Worm (Caenorhabditis elegans) whole organism, L3 larva: Measurements from ENCODE around the gene F21C10.6.
A peak's percentile ranks its signal among the peaks of the same experiment; 100 is the strongest.

ENCODE experiments used
- R02D3.7 ChIP-seq: fragments of 150-350 bp; optimal IDR thresholded peaks from 2 replicates; lab custom pipeline; 2014; ENCODE audit warnings: missing biosample characterization, missing genetic modification characterization
- ama-1 ChIP-seq: fragments of 150-350 bp; optimal IDR thresholded peaks from 2 replicates; lab custom pipeline; 2018
- ceh-16 ChIP-seq: sonication (generic microtip); optimal IDR thresholded peaks from 2 replicates; lab custom pipeline; 2017; ENCODE audit warnings: missing biosample characterization, missing genetic modification characterization
- ceh-28 ChIP-seq: fragments of 150-350 bp; optimal IDR thresholded peaks from 2 replicates; lab custom pipeline; 2014; ENCODE audit warnings: missing biosample characterization, missing genetic modification reagents, missing genetic modification characterization
- ceh-9 ChIP-seq: sonication (generic microtip); optimal IDR thresholded peaks from 2 replicates; lab custom pipeline; 2018; ENCODE audit warnings: missing biosample characterization, missing genetic modification characterization
- egl-27 ChIP-seq: sonication (generic microtip); optimal IDR thresholded peaks from 4 replicates; lab custom pipeline; 2017; ENCODE audit warnings: missing biosample characterization, missing genetic modification reagents, missing genetic modification characterization
- egl-5 ChIP-seq: fragments of 150-350 bp; optimal IDR thresholded peaks from 2 replicates; lab custom pipeline; 2017; ENCODE audit warnings: missing biosample characterization, missing genetic modification reagents, missing genetic modification characterization, inconsistent platforms
- elt-2 ChIP-seq: sonication (generic microtip); optimal IDR thresholded peaks from 2 replicates; lab custom pipeline; 2016; ENCODE audit warnings: missing genetic modification reagents, mild to moderate bottlenecking, missing genetic modification characterization, missing compliant biosample characterization
- eor-1 ChIP-seq, 2 experiments: fragments of 150-350 bp; optimal IDR thresholded peaks; 2 replicates each; lab custom pipeline; 2014 to 2018; ENCODE audit warnings: missing biosample characterization in 2 of 2, missing genetic modification characterization in 2 of 2
- fkh-2 ChIP-seq: fragments of 150-350 bp; optimal IDR thresholded peaks from 2 replicates; lab custom pipeline; 2014; ENCODE audit warnings: missing biosample characterization, missing genetic modification reagents, missing genetic modification characterization
- fos-1 ChIP-seq: fragments of 150-350 bp; optimal IDR thresholded peaks from 2 replicates; lab custom pipeline; 2014; ENCODE audit warnings: missing biosample characterization, missing genetic modification characterization
- jun-1 ChIP-seq: fragments of 150-350 bp; optimal IDR thresholded peaks from 2 replicates; lab custom pipeline; 2014; ENCODE audit warnings: missing biosample characterization, missing genetic modification reagents, missing genetic modification characterization
- lin-15B ChIP-seq: fragments of 150-350 bp; optimal IDR thresholded peaks from 2 replicates; lab custom pipeline; 2014; ENCODE audit warnings: missing biosample characterization, missing genetic modification characterization
- lin-39 ChIP-seq: fragments of 150-350 bp; optimal IDR thresholded peaks from 2 replicates; lab custom pipeline; 2018; ENCODE audit warnings: missing biosample characterization, missing genetic modification reagents, missing genetic modification characterization
- mdl-1 ChIP-seq: fragments of 150-350 bp; optimal IDR thresholded peaks from 2 replicates; lab custom pipeline; 2014; ENCODE audit warnings: missing biosample characterization, missing genetic modification characterization
- mml-1 ChIP-seq: fragments of 150-350 bp; sonication (generic microtip); optimal IDR thresholded peaks from 3 replicates; lab custom pipeline; 2014; ENCODE audit warnings: missing biosample characterization, missing genetic modification characterization
- nfya-1 ChIP-seq: sonication (generic microtip); optimal IDR thresholded peaks from 2 replicates; lab custom pipeline; 2017; ENCODE audit warnings: missing genetic modification characterization, mild to moderate bottlenecking, missing compliant biosample characterization, antibody characterized with exemption, moderate library complexity; ENCODE audit not compliant: insufficient read depth
- nhr-11 ChIP-seq: fragments of 150-350 bp; optimal IDR thresholded peaks from 2 replicates; lab custom pipeline; 2014; ENCODE audit warnings: missing biosample characterization, missing genetic modification characterization
- nhr-237 ChIP-seq: fragments of 150-350 bp; optimal IDR thresholded peaks from 2 replicates; lab custom pipeline; 2014; ENCODE audit warnings: missing biosample characterization, missing genetic modification characterization
- nhr-43 ChIP-seq: sonication (generic microtip); optimal IDR thresholded peaks from 2 replicates; lab custom pipeline; 2016; ENCODE audit warnings: mild to moderate bottlenecking, missing genetic modification characterization, missing compliant biosample characterization; ENCODE audit not compliant: poor library complexity, severe bottlenecking
- nhr-67 ChIP-seq: fragments of 150-350 bp; optimal IDR thresholded peaks from 2 replicates; lab custom pipeline; 2014; ENCODE audit warnings: missing biosample characterization, missing genetic modification characterization
- nhr-76 ChIP-seq: fragments of 150-350 bp; sonication (generic microtip); optimal IDR thresholded peaks from 5 replicates; lab custom pipeline; 2014; ENCODE audit warnings: missing biosample characterization, missing genetic modification characterization
- nhr-77 ChIP-seq: fragments of 150-350 bp; optimal IDR thresholded peaks from 2 replicates; lab custom pipeline; 2014; ENCODE audit warnings: missing biosample characterization, missing genetic modification characterization
- pha-4 ChIP-seq: fragments of 150-350 bp; optimal IDR thresholded peaks from 2 replicates; lab custom pipeline; 2014; ENCODE audit warnings: missing biosample characterization, missing genetic modification reagents, missing genetic modification characterization
- sea-2 ChIP-seq: fragments of 150-350 bp; sonication (generic microtip); optimal IDR thresholded peaks from 4 replicates; lab custom pipeline; 2014; ENCODE audit warnings: missing biosample characterization, missing genetic modification reagents, missing genetic modification characterization
- snpc-4 ChIP-seq: fragments of 150-350 bp; optimal IDR thresholded peaks from 2 replicates; lab custom pipeline; 2014; ENCODE audit warnings: missing biosample characterization, missing genetic modification characterization
- tbx-2 ChIP-seq: sonication (generic microtip); optimal IDR thresholded peaks from 2 replicates; lab custom pipeline; 2016; ENCODE audit warnings: mild to moderate bottlenecking, missing genetic modification characterization, missing compliant biosample characterization
- unc-39 ChIP-seq: sonication (generic microtip); optimal IDR thresholded peaks from 4 replicates; lab custom pipeline; 2017; ENCODE audit warnings: missing biosample characterization, missing genetic modification characterization
- unc-62 ChIP-seq: fragments of 150-350 bp; sonication (generic microtip); optimal IDR thresholded peaks from 4 replicates; lab custom pipeline; 2014; ENCODE audit warnings: missing biosample characterization, missing genetic modification reagents, missing genetic modification characterization
- zag-1 ChIP-seq: fragments of 150-350 bp; optimal IDR thresholded peaks from 2 replicates; lab custom pipeline; 2014; ENCODE audit warnings: missing biosample characterization, missing genetic modification characterization
- ztf-11 ChIP-seq: fragments of 150-350 bp; optimal IDR thresholded peaks from 2 replicates; lab custom pipeline; 2014; ENCODE audit warnings: missing biosample characterization, missing genetic modification characterization
- ztf-4 ChIP-seq: fragments of 150-350 bp; optimal IDR thresholded peaks from 2 replicates; lab custom pipeline; 2014; ENCODE audit warnings: missing biosample characterization, missing genetic modification characterization

F21C10.6 gene

DNA sequence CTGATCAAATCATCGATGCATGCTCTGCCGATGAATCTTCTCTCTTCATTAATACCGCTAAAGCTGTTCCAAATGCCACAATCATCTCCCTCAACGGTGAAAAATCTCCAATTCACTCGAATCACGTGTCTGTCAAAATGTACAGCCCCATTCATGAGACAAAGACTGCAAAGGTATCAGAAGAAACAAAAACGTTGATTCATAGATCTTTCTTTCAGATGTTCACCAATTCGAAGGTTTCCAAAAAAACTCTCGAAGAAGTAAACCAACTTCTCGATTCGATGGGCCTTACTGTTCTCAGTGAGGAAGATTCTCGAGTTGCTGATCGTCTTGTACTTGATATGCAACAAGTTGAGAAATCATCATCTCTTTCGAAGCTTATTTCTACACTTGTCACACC lies 27.6 kb upstream of the F21C10.6 start:
- TF ChIP-seq lin-39 (tag; lab: Kevin White, UChicago) (peak; percentile 20), nfya-1 (tag; lab: Kevin White, UChicago) (no peak), ama-1 (lab: Kevin White, UChicago) (peak; percentile 55)
- TF ChIP-seq, all 47 proteins: peak for 2

ce11 chrV:9097213-9097612 lies 27.1 kb upstream of the F21C10.6 start:
- TF ChIP-seq R02D3.7 (tag; lab: Kevin White, UChicago) (no peak), eor-1 (tag; optimal IDR thresholded peaks at IDR 0.05; lab: Kevin White, UChicago) (no peak), fos-1 (tag; lab: Kevin White, UChicago) (no peak), nhr-11 (tag; lab: Kevin White, UChicago) (no peak), ceh-16 (no peak), unc-39 (tag; lab: Kevin White, UChicago) (no peak)

- TF ChIP-seq mml-1 (tag; lab: Kevin White, UChicago), result no peak
- peak; percentile 12 for TF ChIP-seq pha-4
- no peak for TF ChIP-seq fkh-2
- no peak for TF ChIP-seq nhr-237 (tag; lab: Kevin White, UChicago)
- TF ChIP-seq elt-2 (tag; lab: Kevin White, UChicago), result peak; percentile 25
- no peak for TF ChIP-seq unc-39 (tag; lab: Kevin White, UChicago)
- TF ChIP-seq snpc-4 (tag; lab: Kevin White, UChicago), result no peak
- no peak for TF ChIP-seq ceh-16
- no peak for TF ChIP-seq nhr-77 (tag; lab: Kevin White, UChicago)
Observed at ce11 chrV:9098280-9098973, 25.9 kb upstream of the F21C10.6 start, which contains the start of gene F21C10.9. Gene F21C10.9 (minus strand): TSS chrV:9098696.

DNA sequence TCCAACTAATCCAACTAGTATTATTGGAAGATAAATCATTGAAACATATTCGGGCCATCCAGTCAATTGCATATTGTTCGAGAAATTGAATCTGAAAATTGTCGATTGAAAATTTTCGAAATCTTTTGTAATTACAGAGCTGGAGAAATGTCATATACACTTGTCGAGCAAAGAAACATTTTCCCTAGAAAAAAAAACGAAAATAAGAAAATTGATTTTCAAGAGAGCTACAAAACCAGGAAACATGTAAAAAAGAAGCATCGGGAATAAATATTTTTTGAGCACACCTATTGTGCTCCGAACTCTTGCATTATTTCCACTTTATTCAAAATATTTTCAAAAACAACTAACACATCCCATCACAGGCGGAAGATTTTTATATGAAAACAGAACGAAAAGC lies 23.2 kb upstream of the F21C10.6 start, which contains the start of gene frpr-6:
Gene frpr-6 (minus strand): TSS at position 101 of the 400 bp plus-strand sequence.
- TF ChIP-seq nhr-67 (tag; lab: Kevin White, UChicago), result no peak
- no peak for TF ChIP-seq R02D3.7 (tag; lab: Kevin White, UChicago)
- TF ChIP-seq sea-2 (GFP tag; lab: Kevin White, UChicago), result no peak
- TF ChIP-seq eor-1 (tag; optimal IDR thresholded peaks at IDR 0.05; lab: Kevin White, UChicago), result no peak
- no peak for TF ChIP-seq nhr-76 (tag; lab: Kevin White, UChicago)
- TF ChIP-seq ztf-4 (tag; lab: Kevin White, UChicago), result no peak
- TF ChIP-seq snpc-4 (tag; lab: Kevin White, UChicago), result no peak
- no peak for TF ChIP-seq unc-62 (GFP tag; lab: Kevin White, UChicago)
- no peak for TF ChIP-seq nhr-43
- TF ChIP-seq egl-27 (tag; lab: Kevin White, UChicago), result no peak
- TF ChIP-seq mml-1 (tag; lab: Kevin White, UChicago), result no peak

ce11 chrV:9108219-9108618 lies 16.1 kb upstream of the F21C10.6 start, which contains the start of gene F21C10.18:
Gene F21C10.18 (plus strand): TSS chrV:9108519.
- no peak for TF ChIP-seq elt-2 (tag; lab: Kevin White, UChicago)
- TF ChIP-seq nhr-77 (tag; lab: Kevin White, UChicago), result no peak
- TF ChIP-seq nhr-11 (tag; lab: Kevin White, UChicago), result no peak
- TF ChIP-seq zag-1 (tag; lab: Kevin White, UChicago), result no peak
- TF ChIP-seq R02D3.7 (tag; lab: Kevin White, UChicago), result no peak
- no peak for TF ChIP-seq egl-5 (tag; lab: Kevin White, UChicago)
- no peak for TF ChIP-seq ceh-16
- TF ChIP-seq nhr-76 (tag; lab: Kevin White, UChicago), result no peak
- no peak for TF ChIP-seq mdl-1
- no peak for TF ChIP-seq fos-1 (tag; lab: Kevin White, UChicago)
- no peak for TF ChIP-seq lin-39 (tag; lab: Kevin White, UChicago)
- TF ChIP-seq ceh-9 (tag; lab: Kevin White, UChicago), result no peak
- TF ChIP-seq ztf-11 (tag; lab: Kevin White, UChicago), result no peak
- TF ChIP-seq jun-1 (tag; lab: Kevin White, UChicago), result no peak
- no peak for TF ChIP-seq tbx-2 (tag; lab: Kevin White, UChicago)
- TF ChIP-seq ceh-28 (tag; lab: Kevin White, UChicago), result no peak
- TF ChIP-seq lin-15B, result no peak
